Fruit fly (Drosophila melanogaster): ENCODE results near the gene mTerf5.

Gene mTerf5

dm6 chr3R:18220211-18220749, 3.2 kb downstream of the mTerf5 start, which contains the start of the genes CG7988 and CG7183 (continued):
- TF ChIP-seq zen2 (GFP tag; IDR thresholded peaks at IDR 0.05; ENCODE audit: partially characterized antibody) (no peak), CG1603 (tag; optimal IDR thresholded peaks at IDR 0.05) (peak; percentile 90), mld (GFP tag; IDR thresholded peaks at IDR 0.05; ENCODE audit: partially characterized antibody) (no peak), Atf-2 (GFP tag; optimal IDR thresholded peaks at IDR 0.05) (peak; percentile 96), CG4707 (GFP tag; optimal IDR thresholded peaks at IDR 0.05) (peak; percentile 89), H2.0 (GFP tag; IDR thresholded peaks at IDR 0.05) (peak; percentile 99), CG17361 (GFP tag; IDR thresholded peaks at IDR 0.05) (peak; percentile 99), ci (GFP tag; IDR thresholded peaks at IDR 0.05) (peak; percentile 97), CG1792 (GFP tag; optimal IDR thresholded peaks at IDR 0.05) (peak; percentile 76), Myb (GFP tag; optimal IDR thresholded peaks at IDR 0.05) (peak; percentile 81), Dll (GFP tag; IDR thresholded peaks at IDR 0.05; ENCODE audit: partially characterized antibody) (peak; percentile 48; the same call in 1 of the 4 replicates), CG8478 (optimal IDR thresholded peaks at IDR 0.05) (no peak), tgo (GFP tag; IDR thresholded peaks at IDR 0.05) (peak; percentile 99), vvl (GFP tag; IDR thresholded peaks at IDR 0.05) (peak; percentile 99), h (optimal IDR thresholded peaks at IDR 0.05) (no peak), aop (GFP tag; IDR thresholded peaks at IDR 0.05) (peak; percentile 87), amos (GFP tag; IDR thresholded peaks at IDR 0.05; ENCODE audit: partially characterized antibody) (no peak), CG9797 (GFP tag; optimal IDR thresholded peaks at IDR 0.05) (peak; percentile 89), pzg (GFP tag; optimal IDR thresholded peaks at IDR 0.05) (peak; percentile 41), br (optimal IDR thresholded peaks at IDR 0.05) (no peak), dan (GFP tag; IDR thresholded peaks at IDR 0.05) (peak; percentile 95), HLHmδ (GFP tag; optimal IDR thresholded peaks at IDR 0.05) (no peak), CG7357 (GFP tag; IDR thresholded peaks at IDR 0.05) (peak; percentile 95), ham (GFP tag; IDR thresholded peaks at IDR 0.05) (peak; percentile 91), fu2 (GFP tag; optimal IDR thresholded peaks at IDR 0.05) (peak; percentile 92), tio (GFP tag; optimal IDR thresholded peaks at IDR 0.05) (peak; percentile 96), CG3163 (GFP tag; optimal IDR thresholded peaks at IDR 0.05) (peak; percentile 78), CG12942 (GFP tag; optimal IDR thresholded peaks at IDR 0.05) (peak; percentile 97), CG14965 (GFP tag; optimal IDR thresholded peaks at IDR 0.05; ENCODE audit: borderline replicate concordance) (peak; percentile 43), bowl (GFP tag; IDR thresholded peaks at IDR 0.05) (peak; percentile 91), CG12236 (GFP tag; optimal IDR thresholded peaks at IDR 0.05) (peak; percentile 89), Neu2 (GFP tag; optimal IDR thresholded peaks at IDR 0.05; ENCODE audit: borderline replicate concordance) (peak; percentile 66), CG12155 (GFP tag; optimal IDR thresholded peaks at IDR 0.05) (peak; percentile 97), esg (GFP tag; conservative IDR thresholded peaks at IDR 0.05) (peak; percentile 98), CG12219 (GFP tag; optimal IDR thresholded peaks at IDR 0.05) (peak; percentile 90), CG12391 (tag; optimal IDR thresholded peaks at IDR 0.05) (peak; percentile 100), CG13624 (GFP tag; optimal IDR thresholded peaks at IDR 0.05) (peak; percentile 95), CG8281 (tag; optimal IDR thresholded peaks at IDR 0.05) (peak; percentile 87), CG18476 (GFP tag; optimal IDR thresholded peaks at IDR 0.05) (peak; percentile 96), crol (GFP tag; IDR thresholded peaks at IDR 0.05) (peak; percentile 72), HLH54F (GFP tag; optimal IDR thresholded peaks at IDR 0.05) (peak; percentile 94), NC2α (GFP tag; optimal IDR thresholded peaks at IDR 0.05) (peak; percentile 80), CG18011 (GFP tag; optimal IDR thresholded peaks at IDR 0.05) (peak; percentile 88), CG8089 (GFP tag; optimal IDR thresholded peaks at IDR 0.05) (peak; percentile 94), Dek (tag; optimal IDR thresholded peaks at IDR 0.05) (peak; percentile 98), CG17612 (GFP tag; IDR thresholded peaks at IDR 0.05) (peak; percentile 97), tin (GFP tag; optimal IDR thresholded peaks at IDR 0.05) (peak; percentile 97), so (GFP tag; IDR thresholded peaks at IDR 0.05) (peak; percentile 97), Bdp1 (GFP tag; optimal IDR thresholded peaks at IDR 0.05) (peak; percentile 87), Asciz (GFP tag; optimal IDR thresholded peaks at IDR 0.05) (peak; percentile 94), Ets65A (GFP tag) (peak; percentile 97), CG13287 (GFP tag; IDR thresholded peaks at IDR 0.05; ENCODE audit: partially characterized antibody) (peak; percentile 48; the same call in 1 of the 2 replicates)
